Fruit fly (Drosophila melanogaster) whole organism, adult: ENCODE results near the gene prd.

Experiments
- Crg-1 ChIP-seq: fragments of 200-800 bp; sonication (Bioruptor generic); optimal IDR thresholded peaks from 2 replicates; lab custom pipeline; 2016; ENCODE audit warnings: missing biosample characterization, missing genetic modification characterization
- Mnt ChIP-seq: fragments of 200-800 bp; sonication (Bioruptor generic); optimal IDR thresholded peaks from 2 replicates; lab custom pipeline; 2016; ENCODE audit warnings: missing biosample characterization, mild to moderate bottlenecking, missing genetic modification characterization
- cic ChIP-seq: fragments of 200-800 bp; sonication (Bioruptor generic); optimal IDR thresholded peaks from 2 replicates; lab custom pipeline; 2017; ENCODE audit warnings: missing biosample characterization, mild to moderate bottlenecking, missing genetic modification characterization, moderate library complexity
- kay ChIP-seq: fragments of 200-800 bp; sonication (Bioruptor generic); peaks from one replicate; lab custom pipeline; 2016; ENCODE audit warnings: missing biosample characterization, missing genetic modification characterization, borderline replicate concordance
- pad ChIP-seq: fragments of 200-800 bp; sonication (Bioruptor generic); optimal IDR thresholded peaks from 3 replicates; lab custom pipeline; 2017; ENCODE audit warnings: missing biosample characterization, missing genetic modification characterization, mild to moderate bottlenecking, moderate library complexity, missing genetic modification reagents

- no peak for TF ChIP-seq pad (GFP tag; lab: Kevin White, UChicago)
- no peak for TF ChIP-seq Mnt (GFP tag; lab: Kevin White, UChicago)
- TF ChIP-seq Crg-1 = no peak
- no peak for TF ChIP-seq kay (GFP tag; lab: Kevin White, UChicago)
- no peak for TF ChIP-seq cic (GFP tag; lab: Kevin White, UChicago)
Observed at dm6 chr2L:12079827-12080381, 5.7 kb downstream of the prd start.
